Fruit fly (Drosophila melanogaster) ovary, adult (tissue): ENCODE data around the gene CG31036.
A peak's percentile ranks its signal among the peaks of the same experiment; 100 is the strongest.
"Not testable (repeated sequence)": the region's sequence is repeated elsewhere in the genome, so short reads cannot be mapped to it uniquely, and the experiment has no call there.

Experiments
- CG17801 ChIP-seq: fragments of 200-800 bp; optimal IDR thresholded peaks from 2 replicates; lab custom pipeline; 2019; ENCODE audit warnings: missing biosample characterization, mild to moderate bottlenecking, missing genetic modification characterization, moderate library complexity; ENCODE audit not compliant: partially characterized antibody

The CG31036 gene

DNA sequence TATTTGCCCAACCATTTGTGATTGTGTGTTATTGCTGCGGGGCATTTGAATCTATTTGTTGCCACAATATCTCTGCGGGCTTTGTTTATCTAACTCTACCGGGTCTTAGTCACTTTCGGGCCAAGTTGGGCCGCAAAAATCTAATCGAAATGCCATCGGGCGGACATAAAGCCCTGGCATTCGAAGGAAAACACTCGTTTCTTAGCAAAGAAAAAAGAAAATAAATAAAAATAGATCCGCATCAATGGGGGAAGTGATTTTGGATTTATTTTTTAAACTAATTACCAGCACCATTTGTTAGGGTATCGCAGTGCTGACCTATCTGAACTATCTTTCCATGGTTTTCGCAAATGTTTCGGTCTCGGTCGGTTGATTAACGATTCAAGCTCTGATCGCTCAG, 9.3 kb upstream of the CG31036 start:
- TF ChIP-seq CG17801 (GFP tag; lab: Kevin White, UChicago), result no peak

DNA sequence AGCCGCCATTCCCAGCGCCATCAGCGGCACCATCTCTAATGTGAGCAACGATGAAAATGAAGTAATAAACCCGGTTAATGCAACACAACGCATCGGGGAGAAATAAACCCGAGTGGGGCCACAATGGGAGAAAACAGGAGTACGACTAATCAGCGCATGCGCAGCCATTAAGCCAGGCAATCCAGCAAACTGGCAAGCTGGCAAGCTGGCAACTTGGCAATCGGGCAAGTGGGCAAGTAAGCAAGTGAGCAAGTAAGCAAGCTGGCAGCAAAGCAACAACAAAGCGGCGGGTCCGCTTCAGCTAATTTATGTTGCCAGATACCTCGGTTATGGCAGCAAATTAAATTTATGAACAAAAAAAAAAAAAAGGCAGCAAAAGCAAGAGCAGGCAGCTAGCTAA, 8.3 kb upstream of the CG31036 start:
- no peak for TF ChIP-seq CG17801 (GFP tag; lab: Kevin White, UChicago)

DNA sequence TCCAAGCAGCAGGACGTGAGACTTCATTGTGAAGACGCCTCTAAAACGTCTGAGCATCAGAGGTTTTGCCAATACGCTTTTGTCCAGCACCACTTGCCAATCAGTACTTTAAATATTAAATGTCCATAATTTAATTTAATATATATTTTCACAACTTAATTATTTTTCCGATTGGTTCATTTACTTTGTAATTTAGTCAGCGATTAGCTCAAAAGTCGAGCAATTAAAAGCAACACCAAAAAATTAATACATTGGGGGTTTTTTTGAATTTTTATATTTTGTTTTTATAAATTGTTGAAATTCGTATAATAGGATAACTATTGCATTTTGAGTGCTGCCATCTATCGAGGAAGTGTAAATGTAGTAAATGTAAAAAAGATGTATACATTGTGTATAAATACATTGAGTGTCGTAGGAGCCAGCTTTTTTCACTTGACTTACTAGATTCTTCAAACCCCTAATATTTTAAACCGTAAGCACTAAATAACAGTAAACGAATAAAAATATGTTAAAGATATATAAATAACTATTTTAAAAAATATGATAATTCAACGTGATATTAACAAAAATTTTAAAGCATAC, 4.0 kb upstream of the CG31036 start, which contains the start of gene CG15517:
CG15517 (minus strand) TSS at position 51 of the 582 bp plus-strand sequence.
- no peak for TF ChIP-seq CG17801 (GFP tag; lab: Kevin White, UChicago)

DNA sequence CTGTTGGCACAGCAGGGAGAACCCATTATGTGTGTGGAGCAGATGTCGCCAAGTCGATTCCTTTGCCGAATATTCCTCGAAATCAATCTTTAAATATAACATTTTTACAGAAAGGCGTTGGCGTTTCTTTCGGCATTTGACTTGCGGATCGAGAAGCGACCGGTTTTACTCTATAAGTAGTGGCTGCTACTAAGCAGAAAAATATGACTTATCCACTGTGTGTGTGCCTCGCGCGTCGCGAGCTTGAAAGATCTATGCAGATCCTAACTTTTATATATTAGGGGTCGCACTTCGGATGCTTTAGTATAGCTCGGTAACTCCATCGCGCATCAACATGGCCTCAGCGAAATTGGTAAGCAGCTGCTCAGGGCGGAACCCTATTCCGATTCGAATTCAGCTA, 2.7 kb upstream of the CG31036 start, which contains the start of gene CG15515:
CG15515 (plus strand) TSS at position 301 of the 400 bp plus-strand sequence.
- TF ChIP-seq CG17801 (GFP tag; lab: Kevin White, UChicago), result no peak

DNA sequence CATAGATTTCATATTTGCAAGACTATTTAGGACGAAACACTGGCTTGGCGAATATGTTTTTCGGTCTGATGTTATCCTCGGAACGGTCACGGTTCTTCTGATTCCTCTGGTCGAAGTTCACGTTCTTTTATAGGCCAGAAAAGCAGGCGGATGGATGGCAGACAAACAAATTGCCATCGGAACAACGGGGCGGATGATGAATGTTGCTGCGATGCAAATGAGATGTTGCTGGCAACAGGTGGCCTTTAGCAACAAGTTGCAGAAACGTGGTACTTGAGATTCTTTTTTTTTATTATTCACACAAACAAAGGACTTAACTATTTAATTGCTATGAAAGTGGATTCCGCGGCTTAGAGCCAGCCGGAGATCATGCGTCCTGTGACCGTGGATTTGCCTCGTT, 6.3 kb downstream of the CG31036 start, which contains the start of gene Capa:
Capa (minus strand) TSS at position 101 of the 400 bp plus-strand sequence.
- no peak for TF ChIP-seq CG17801 (GFP tag; lab: Kevin White, UChicago)

DNA sequence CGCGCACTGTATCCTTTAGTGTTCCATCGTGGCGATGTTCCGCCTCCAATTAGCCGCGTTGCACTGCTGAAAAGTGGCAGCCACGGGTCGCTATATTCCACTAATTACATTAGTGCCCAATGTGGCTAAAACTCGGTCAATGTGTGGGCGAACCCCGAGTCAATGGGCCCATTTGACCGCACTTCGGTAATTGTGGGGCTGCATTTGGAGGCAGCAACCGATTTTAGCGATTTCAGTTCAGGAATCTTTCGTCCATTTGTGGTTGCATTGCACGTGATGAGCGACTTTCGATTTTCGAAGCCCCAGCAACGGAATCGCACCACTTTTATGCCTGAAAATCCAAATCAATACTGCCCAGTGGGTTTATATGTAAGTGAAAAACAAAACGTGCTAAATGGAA, 12.3 kb downstream of the CG31036 start, which contains the start of gene trp:
trp (minus strand) TSS at position 101 of the 400 bp plus-strand sequence.
- no peak for TF ChIP-seq CG17801 (GFP tag; lab: Kevin White, UChicago)

DNA sequence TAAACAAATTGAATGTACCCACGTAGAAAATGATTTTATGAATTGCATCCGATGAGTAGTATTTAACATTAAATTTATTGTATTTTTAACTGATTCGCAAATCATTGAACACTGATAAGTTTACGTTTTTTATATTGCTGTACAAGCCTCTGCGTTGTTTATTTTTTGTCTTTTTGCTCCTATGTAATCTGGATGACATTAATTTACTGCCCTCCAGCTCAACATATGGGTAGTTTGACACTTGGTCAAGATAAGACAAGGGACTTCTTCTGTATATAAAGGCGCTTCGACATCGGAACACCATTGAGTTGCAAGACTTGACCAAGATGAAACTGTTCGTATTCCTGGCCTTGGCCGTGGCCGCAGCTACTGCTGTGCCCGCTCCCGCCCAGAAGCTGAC, 14.0 kb downstream of the CG31036 start, which contains the start of gene Jon99Ciii:
Jon99Ciii (plus strand) TSS at position 301 of the 400 bp plus-strand sequence.
- not testable (repeated sequence) for TF ChIP-seq CG17801 (GFP tag; lab: Kevin White, UChicago)

DNA sequence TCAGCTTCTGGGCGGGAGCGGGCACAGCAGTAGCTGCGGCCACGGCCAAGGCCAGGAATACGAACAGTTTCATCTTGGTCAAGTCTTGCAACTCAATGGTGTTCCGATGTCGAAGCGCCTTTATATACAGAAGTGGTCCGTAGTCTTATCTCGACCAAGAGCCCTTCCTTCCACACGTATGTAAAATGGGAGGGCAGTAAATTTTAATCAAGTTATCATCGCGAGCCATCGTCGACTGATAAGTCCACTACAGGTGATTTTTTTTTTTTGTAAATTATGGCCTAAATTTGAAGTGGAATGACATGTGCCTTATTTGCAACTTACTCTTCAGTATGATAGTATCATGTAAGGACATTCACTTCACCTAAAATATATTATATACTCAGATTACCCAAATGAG, 16.6 kb downstream of the CG31036 start, which contains the start of gene Jon99Cii:
Jon99Cii (minus strand) TSS at position 101 of the 400 bp plus-strand sequence.
- not testable (repeated sequence) for TF ChIP-seq CG17801 (GFP tag; lab: Kevin White, UChicago)

DNA sequence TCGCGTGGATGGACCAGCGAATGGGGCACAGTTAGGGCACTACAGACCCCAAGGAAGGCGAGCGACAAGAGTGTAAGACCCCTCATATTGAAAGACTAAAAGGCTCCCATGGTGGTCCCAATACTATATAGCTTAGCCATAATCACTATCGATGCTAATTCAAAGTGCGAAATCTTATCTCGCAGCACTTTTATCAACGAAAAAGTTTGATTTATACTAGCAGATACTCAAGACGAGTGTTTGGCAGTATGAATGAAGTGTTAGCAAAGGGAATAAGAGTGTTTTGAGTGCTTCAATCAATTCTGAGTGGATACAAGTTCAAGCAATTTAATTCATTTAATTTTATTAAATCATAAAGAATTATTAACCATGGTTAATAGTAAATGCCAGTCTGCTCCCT, 18.2 kb downstream of the CG31036 start, which contains the start of gene Jon99Ci:
Jon99Ci (minus strand) TSS at position 101 of the 400 bp plus-strand sequence.
- no peak for TF ChIP-seq CG17801 (GFP tag; lab: Kevin White, UChicago)

DNA sequence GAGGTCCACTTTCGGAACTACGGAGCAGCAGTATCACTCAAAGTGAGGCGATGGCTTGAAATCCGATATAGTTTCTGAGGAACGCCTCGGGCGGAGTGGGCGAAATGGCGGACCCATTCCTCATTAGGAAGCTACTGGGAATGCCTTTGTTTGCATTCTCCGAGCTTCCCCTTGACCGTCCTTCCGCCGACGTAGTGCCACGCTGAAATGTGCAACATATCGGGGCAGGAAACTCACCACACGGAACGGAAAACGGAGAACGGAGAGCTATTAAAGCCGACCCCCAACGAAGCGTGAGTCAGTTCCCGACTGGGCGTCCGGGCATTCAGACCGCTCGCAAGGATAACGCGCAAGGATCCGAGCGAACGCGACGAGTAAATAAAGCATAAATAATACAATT, 19.0 kb downstream of the CG31036 start, which contains the start of gene CG15522:
CG15522 (plus strand) TSS at position 301 of the 400 bp plus-strand sequence.
- no peak for TF ChIP-seq CG17801 (GFP tag; lab: Kevin White, UChicago)

DNA sequence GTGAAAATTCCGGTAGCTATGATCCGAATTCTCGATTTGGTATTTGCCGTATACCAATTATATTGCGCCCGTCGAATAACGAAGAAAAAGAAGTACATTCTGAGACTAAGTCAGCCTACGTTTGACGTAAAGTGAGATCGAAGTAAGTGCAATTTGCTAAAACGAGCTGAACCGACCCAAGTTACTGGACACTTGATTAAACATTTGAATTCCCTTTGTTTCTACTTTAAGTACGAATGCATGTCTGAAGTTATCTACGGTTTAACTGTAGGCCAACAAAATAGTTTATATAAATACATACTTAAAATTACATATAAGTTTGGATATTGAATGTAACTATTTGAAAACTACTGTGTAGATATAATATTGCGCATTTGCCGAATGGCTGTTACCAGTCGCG, 22.4 kb downstream of the CG31036 start, which contains the start of gene alpha-Man-Ic:
alpha-Man-Ic (minus strand) TSS at position 101 of the 400 bp plus-strand sequence.
- no peak for TF ChIP-seq CG17801 (GFP tag; lab: Kevin White, UChicago)

DNA sequence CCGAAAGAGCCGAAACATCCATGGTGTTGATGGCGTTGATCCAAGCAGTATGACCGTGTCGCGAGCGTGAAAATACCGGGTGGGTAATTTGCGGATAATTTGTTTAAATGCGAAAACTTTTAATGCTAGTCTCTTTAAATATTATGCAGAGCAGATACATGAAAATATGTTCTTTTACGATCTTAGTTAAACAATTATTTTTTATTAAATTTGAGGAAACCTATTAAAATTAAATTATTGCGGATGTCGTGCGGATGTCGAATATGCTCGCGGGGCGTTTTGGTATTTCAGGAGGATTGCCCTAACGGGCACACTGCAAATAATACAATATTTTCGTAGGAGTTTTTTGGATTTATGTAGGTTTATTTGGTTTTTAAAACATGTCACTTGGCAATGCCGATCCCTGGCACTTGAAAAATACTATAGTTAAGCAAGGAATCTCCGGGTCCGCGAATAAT, 25.1 kb downstream of the CG31036 start, which contains the start of the genes Cog7, CG42557 and CG42558:
Cog7 (minus strand) TSS at position 51 of the 458 bp plus-strand sequence.
CG42557 (plus strand) TSS at position 281 of the 458 bp plus-strand sequence.
CG42558 (plus strand) TSS at position 281 of the 458 bp plus-strand sequence.
- TF ChIP-seq CG17801 (GFP tag; lab: Kevin White, UChicago), result peak; percentile 10

DNA sequence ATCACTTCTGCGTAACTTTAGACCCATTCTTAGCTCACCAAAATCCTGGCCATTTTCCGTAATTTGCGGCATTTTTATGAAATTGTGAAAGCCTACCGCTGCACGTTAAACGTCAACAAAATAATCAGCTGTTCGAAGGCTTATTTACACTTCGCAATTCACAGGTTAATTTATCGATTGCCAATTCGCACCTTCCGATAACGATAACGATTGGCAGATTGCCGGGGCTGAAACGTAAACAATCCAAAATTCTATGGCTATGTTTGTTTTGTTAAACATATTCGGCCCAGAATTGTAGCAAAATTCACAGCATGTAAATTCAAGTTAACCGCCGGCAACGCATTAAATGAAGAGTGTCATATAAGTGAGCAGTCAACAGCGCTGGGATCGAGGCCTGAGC, 27.8 kb downstream of the CG31036 start, which contains the start of the genes eIF2Balpha and Vps13B:
eIF2Balpha (minus strand) TSS at position 133 of the 400 bp plus-strand sequence.
Vps13B (plus strand) TSS at position 223 of the 400 bp plus-strand sequence.
- TF ChIP-seq CG17801 (GFP tag; lab: Kevin White, UChicago), result peak; percentile 71

DNA sequence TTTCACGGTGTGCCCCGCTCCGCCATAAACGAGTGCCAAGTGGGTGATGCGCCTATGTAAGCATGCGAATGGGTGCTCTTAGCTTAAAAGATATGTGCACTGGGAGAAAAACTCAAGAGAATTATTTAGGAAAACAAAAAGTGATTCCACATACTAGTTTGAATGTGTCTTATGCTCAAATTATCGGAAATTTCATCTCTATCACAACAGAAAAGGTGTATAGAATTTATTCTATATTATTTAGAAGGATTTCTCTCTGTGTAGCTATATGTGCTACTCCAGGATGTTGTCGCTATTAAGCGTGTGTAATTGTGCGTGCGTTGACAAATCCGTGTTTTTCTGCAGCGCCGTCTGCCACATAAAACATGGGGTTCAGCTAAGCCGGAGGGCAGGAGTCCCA, 51.4 kb downstream of the CG31036 start:
- no peak for TF ChIP-seq CG17801 (GFP tag; lab: Kevin White, UChicago)
